Worm (Caenorhabditis elegans) whole organism, early embryonic: Measurements from ENCODE around the gene tre-5.
"Not testable (repeated sequence)": the region's sequence is repeated elsewhere in the genome, so short reads cannot be mapped to it uniquely, and the experiment has no call there.

Experiments
- B0310.2 ChIP-seq: sonication (generic microtip); optimal IDR thresholded peaks from 2 replicates; lab custom pipeline; 2016; ENCODE audit warnings: mild to moderate bottlenecking, missing genetic modification characterization, missing compliant biosample characterization
- F13C5.2 ChIP-seq: sonication (generic microtip); optimal IDR thresholded peaks from 2 replicates; lab custom pipeline; 2017; ENCODE audit warnings: mild to moderate bottlenecking, missing genetic modification characterization, inconsistent platforms, missing compliant biosample characterization
- aly-1 ChIP-seq: sonication (generic microtip); optimal IDR thresholded peaks from 2 replicates; lab custom pipeline; 2016; ENCODE audit warnings: missing genetic modification characterization, missing compliant biosample characterization
- ama-1 ChIP-seq: fragments of 150-350 bp; optimal IDR thresholded peaks from 2 replicates; lab custom pipeline; 2014
- ceh-13 ChIP-seq: fragments of 200-800 bp; sonication (Bioruptor generic); optimal IDR thresholded peaks from 2 replicates; lab custom pipeline; 2018; ENCODE audit warnings: mild to moderate bottlenecking, missing genetic modification characterization, missing compliant biosample characterization
- ceh-36 ChIP-seq: sonication (generic microtip); optimal IDR thresholded peaks from 2 replicates; lab custom pipeline; 2016; ENCODE audit warnings: missing genetic modification characterization, inconsistent platforms, missing compliant biosample characterization
- ets-7 ChIP-seq: sonication (generic microtip); optimal IDR thresholded peaks from 2 replicates; lab custom pipeline; 2016; ENCODE audit warnings: missing genotype, missing genetic modification characterization, missing compliant biosample characterization
- flt-1 ChIP-seq: fragments of 200-800 bp; sonication (Bioruptor generic); IDR thresholded peaks from 2 replicates; pipeline ENCODE4 v1.3.6; 2022; ENCODE audit warnings: missing genetic modification characterization, missing compliant biosample characterization
- hmbx-1 ChIP-seq: sonication (generic microtip); optimal IDR thresholded peaks from 2 replicates; lab custom pipeline; 2016; ENCODE audit warnings: mild to moderate bottlenecking, missing genetic modification characterization, missing compliant biosample characterization
- hmg-4 ChIP-seq: fragments of 200-800 bp; sonication (Bioruptor generic); optimal IDR thresholded peaks from 2 replicates; lab custom pipeline; 2018; ENCODE audit warnings: mild to moderate bottlenecking, missing genetic modification characterization, missing compliant biosample characterization
- hnd-1 ChIP-seq: sonication (generic microtip); optimal IDR thresholded peaks from 2 replicates; lab custom pipeline; 2016; ENCODE audit warnings: missing genetic modification characterization, missing compliant biosample characterization
- pes-1 ChIP-seq: fragments of 200-800 bp; sonication (Bioruptor generic); IDR thresholded peaks from 2 replicates; pipeline ENCODE4 v1.3.6; 2022; ENCODE audit warnings: missing genetic modification reagents, missing genetic modification characterization, missing compliant biosample characterization
- scrt-1 ChIP-seq: fragments of 200-800 bp; sonication (Bioruptor generic); IDR thresholded peaks from 2 replicates; pipeline ENCODE4 v1.3.6; 2022; ENCODE audit warnings: missing genetic modification characterization, missing compliant biosample characterization
- sea-1 ChIP-seq: fragments of 200-800 bp; sonication (Bioruptor generic); conservative IDR thresholded peaks from 2 replicates; pipeline ENCODE4 v1.3.6; 2022; ENCODE audit warnings: missing genetic modification characterization, missing compliant biosample characterization
- tbx-11 ChIP-seq: fragments of 200-800 bp; sonication (Bioruptor generic); IDR thresholded peaks from 2 replicates; pipeline ENCODE4 v1.3.6; 2022; ENCODE audit warnings: missing genetic modification characterization, missing compliant biosample characterization
- tbx-37 ChIP-seq: fragments of 200-800 bp; sonication (Bioruptor generic); conservative IDR thresholded peaks from 2 replicates; pipeline ENCODE4 v1.3.6; 2022; ENCODE audit warnings: missing genetic modification reagents, missing genetic modification characterization, missing compliant biosample characterization
- tra-4 ChIP-seq: sonication (generic microtip); optimal IDR thresholded peaks from 2 replicates; lab custom pipeline; 2017; ENCODE audit warnings: missing genetic modification characterization, missing compliant biosample characterization

The tre-5 gene

DNA sequence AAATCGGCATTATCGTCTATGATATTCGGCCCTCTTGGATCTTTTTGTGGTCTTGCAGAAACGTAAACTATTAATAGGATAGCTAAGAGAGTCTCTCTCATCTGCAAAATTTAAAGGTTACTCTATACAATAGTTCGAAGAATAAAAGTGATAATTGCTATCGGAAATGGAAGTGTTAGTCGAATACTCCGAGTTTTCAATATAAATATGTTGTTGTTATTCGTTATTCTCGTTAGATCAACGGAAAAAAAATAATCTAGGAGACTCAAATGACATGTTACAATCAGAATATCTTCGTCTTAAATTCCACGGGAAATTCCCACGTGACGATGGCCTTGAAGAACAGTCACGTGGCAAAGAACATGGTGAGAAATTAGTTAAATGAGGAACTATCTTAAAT, at the start of gene tre-5:
tre-5 (minus strand) TSS at position 101 of the 400 bp plus-strand sequence.
- TF ChIP-seq aly-1 (tag; lab: Kevin White, UChicago) (no peak), hmg-4 (GFP tag; lab: Kevin White, UChicago) (no peak), scrt-1 (GFP tag; lab: Robert Waterston, UW) (no peak), hnd-1 (tag; lab: Kevin White, UChicago) (no peak), pes-1 (GFP tag; lab: Robert Waterston, UW) (no peak), sea-1 (GFP tag; lab: Robert Waterston, UW) (no peak), hmbx-1 (tag; lab: Kevin White, UChicago) (no peak), ceh-36 (no peak), tra-4 (tag; lab: Kevin White, UChicago) (no peak), ceh-13 (GFP tag; lab: Kevin White, UChicago) (no peak), B0310.2 (tag; lab: Kevin White, UChicago) (no peak), tbx-37 (GFP tag; lab: Robert Waterston, UW) (no peak), tbx-11 (no peak), ets-7 (tag; lab: Kevin White, UChicago) (no peak), flt-1 (GFP tag; lab: Robert Waterston, UW) (no peak), F13C5.2 (tag; lab: Kevin White, UChicago) (no peak), ama-1 (lab: Kevin White, UChicago) (no peak)

DNA sequence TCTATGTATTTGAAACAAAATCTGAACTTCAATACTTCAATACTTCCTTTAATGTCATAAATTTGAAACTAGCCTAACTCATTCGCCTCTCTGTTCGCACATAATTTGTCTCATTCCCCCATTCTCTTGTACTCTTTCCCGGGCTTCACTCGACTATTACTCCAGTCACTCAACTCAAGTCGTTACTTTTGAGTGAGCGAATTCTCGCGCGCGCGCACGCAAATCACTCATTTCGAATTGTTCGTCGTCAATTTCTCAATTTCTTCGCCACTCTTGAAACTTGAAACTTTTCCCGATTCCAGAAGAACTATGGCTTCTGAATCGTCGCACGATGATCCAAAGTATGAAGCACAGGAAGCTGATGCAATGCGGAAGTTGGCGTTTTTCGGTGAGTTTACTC, 49.1 kb upstream of the tre-5 start, which contains the start of gene col-68:
col-68 (plus strand) TSS at position 301 of the 400 bp plus-strand sequence.
- TF ChIP-seq tbx-11: no peak
- TF ChIP-seq ceh-13 (GFP tag; lab: Kevin White, UChicago): no peak
- TF ChIP-seq ama-1 (lab: Kevin White, UChicago): no peak
- no peak for TF ChIP-seq B0310.2 (tag; lab: Kevin White, UChicago)
- TF ChIP-seq ceh-36: no peak
- no peak for TF ChIP-seq scrt-1 (GFP tag; lab: Robert Waterston, UW)
- no peak for TF ChIP-seq sea-1 (GFP tag; lab: Robert Waterston, UW)
- no peak for TF ChIP-seq hmbx-1 (tag; lab: Kevin White, UChicago)
- no peak for TF ChIP-seq hnd-1 (tag; lab: Kevin White, UChicago)
- no peak for TF ChIP-seq tra-4 (tag; lab: Kevin White, UChicago)
- no peak for TF ChIP-seq aly-1 (tag; lab: Kevin White, UChicago)
- no peak for TF ChIP-seq hmg-4 (GFP tag; lab: Kevin White, UChicago)
- TF ChIP-seq tbx-37 (GFP tag; lab: Robert Waterston, UW): no peak
- no peak for TF ChIP-seq ets-7 (tag; lab: Kevin White, UChicago)
- TF ChIP-seq pes-1 (GFP tag; lab: Robert Waterston, UW): no peak
- TF ChIP-seq flt-1 (GFP tag; lab: Robert Waterston, UW): no peak
- TF ChIP-seq F13C5.2 (tag; lab: Kevin White, UChicago): no peak

DNA sequence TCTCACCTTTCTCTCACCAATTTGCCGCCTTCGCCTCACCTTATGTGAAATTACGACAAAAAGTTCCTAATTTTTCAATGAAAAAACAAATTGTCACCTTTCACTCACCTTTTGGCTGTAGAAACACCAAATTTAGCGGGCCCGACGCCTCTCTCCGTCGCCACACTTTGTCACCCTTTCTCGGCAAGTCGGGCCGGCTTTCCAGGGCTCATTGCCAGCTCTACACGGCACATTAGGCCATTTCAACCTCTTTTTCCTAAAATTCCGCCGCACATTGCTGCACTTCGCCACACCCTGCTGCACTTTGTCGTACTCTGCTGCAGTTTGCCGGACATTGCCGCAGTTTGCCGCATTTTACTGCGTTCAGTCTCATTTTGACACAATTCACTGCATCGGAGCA, 46.1 kb upstream of the tre-5 start:
- TF ChIP-seq sea-1 (GFP tag; lab: Robert Waterston, UW) (0 out of 2 replicates have a peak, but pooled peaks have one; percentile 52), tbx-37 (GFP tag; lab: Robert Waterston, UW) (no peak)

DNA sequence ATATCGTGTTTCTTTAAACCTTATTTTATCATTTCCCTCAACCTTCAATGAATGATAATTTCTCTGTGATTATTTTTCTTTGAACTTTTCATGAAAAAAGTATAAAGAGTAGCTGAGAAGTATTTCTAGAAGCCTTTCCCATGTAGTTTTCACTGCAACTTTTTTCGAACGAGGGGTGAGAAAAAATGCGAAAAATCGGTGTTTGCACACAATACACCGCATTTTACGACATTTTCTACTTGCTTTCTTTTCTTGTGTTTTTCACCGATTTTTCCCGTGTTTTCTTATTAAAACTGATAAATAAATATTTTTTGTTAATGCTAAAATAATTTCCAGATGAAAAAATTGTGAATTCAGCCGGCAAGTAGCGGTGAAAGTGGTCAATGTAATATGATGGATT, 43.8 kb upstream of the tre-5 start, which contains the start of gene C50D2.10:
C50D2.10 (plus strand) TSS at position 245 of the 400 bp plus-strand sequence.
- TF ChIP-seq hmbx-1 (tag; lab: Kevin White, UChicago); ama-1 (lab: Kevin White, UChicago); ceh-13 (GFP tag; lab: Kevin White, UChicago): not testable (repeated sequence)

DNA sequence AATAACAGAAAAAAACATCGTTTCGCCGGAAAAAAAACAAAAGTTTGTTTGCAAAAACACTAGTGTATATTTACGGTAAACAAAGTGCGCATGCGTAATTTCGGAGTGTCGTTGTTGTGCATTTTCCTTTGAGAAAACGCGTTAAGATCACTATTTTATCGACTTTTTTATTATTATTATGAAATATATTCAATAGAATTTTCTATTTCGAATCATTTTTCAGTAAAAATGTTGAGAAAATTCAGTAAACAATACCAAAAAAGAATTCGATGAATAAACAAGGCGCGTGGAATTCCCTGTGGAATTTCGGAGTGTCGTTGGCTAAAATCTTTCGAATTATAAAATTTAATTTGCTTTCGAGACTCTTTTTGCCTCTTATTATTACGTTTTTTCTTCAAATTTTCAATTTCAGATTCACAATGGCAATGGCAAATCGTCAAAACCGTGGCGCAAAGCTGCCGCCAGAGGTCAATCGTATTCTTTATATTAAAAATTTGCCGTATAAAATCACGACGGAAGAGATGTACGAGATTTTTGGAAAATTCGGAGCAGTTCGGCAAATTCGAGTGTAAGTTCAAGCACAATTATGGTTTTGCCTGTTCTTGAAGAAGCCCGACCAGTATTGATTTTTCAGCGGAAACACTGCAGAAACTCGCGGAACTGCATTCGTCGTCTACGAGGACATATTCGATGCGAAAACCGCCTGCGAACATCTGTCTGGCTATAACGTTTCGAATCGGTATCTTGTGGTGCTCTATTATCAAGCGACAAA, 43.1 kb upstream of the tre-5 start, which contains the start of the genes luc-7L3 and sftb-6:
luc-7L3 (minus strand) TSS at position 36 of the 772 bp plus-strand sequence.
sftb-6 (plus strand) TSS at position 413 of the 772 bp plus-strand sequence.
- TF ChIP-seq scrt-1 (GFP tag; lab: Robert Waterston, UW) (no peak), B0310.2 (tag; lab: Kevin White, UChicago) (no peak), hmbx-1 (tag; lab: Kevin White, UChicago) (peak; percentile 40), F13C5.2 (tag; lab: Kevin White, UChicago) (peak; percentile 69)

DNA sequence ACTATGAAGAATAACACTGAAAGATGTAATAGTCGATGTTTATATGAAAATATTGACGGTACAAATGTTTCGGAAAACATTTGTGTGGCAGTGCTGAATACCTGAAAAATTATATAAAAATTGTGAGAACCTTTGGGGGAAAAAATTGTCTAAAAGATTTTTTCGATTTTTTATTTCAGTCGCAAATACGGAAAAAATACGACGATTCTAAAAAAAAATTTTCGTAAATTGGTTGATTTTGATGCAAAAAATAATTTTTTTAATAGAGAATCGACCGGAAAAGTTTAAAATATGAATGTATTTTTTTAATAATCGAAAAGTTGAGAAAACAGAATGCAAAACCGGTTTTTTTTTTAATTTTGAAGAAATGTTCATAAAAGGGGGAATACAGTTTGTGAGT, 40.1 kb upstream of the tre-5 start, which contains the start of gene C50D2.7:
C50D2.7 (minus strand) TSS at position 101 of the 400 bp plus-strand sequence.
- TF ChIP-seq scrt-1 (GFP tag; lab: Robert Waterston, UW) (no peak), aly-1 (tag; lab: Kevin White, UChicago) (no peak), ama-1 (lab: Kevin White, UChicago) (no peak), tbx-37 (GFP tag; lab: Robert Waterston, UW) (no peak), pes-1 (GFP tag; lab: Robert Waterston, UW) (no peak), F13C5.2 (tag; lab: Kevin White, UChicago) (no peak), sea-1 (GFP tag; lab: Robert Waterston, UW) (no peak), B0310.2 (tag; lab: Kevin White, UChicago) (no peak), hmbx-1 (tag; lab: Kevin White, UChicago) (no peak), hmg-4 (GFP tag; lab: Kevin White, UChicago) (no peak), ceh-36 (no peak)

DNA sequence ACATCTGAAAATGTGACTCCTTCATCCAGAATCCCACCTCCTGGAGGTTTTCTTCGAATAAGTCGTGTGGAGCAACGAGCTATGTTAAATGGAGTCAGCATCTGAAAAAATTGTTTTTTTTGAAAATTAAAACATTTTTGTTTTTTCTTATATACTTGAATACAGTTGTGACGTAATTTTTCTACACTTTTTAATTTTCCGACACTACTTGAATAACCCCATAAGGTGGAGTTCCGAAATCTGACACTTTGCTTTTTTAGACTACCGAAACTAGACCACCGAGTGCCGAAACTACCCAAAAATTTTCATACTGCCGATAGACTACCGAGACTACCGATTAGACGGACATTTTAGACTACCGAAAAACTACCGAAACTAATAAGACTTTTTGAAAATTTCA, 36.3 kb upstream of the tre-5 start, which contains the start of gene mcat-1:
mcat-1 (minus strand) TSS at position 101 of the 400 bp plus-strand sequence.
- no peak for TF ChIP-seq B0310.2 (tag; lab: Kevin White, UChicago)
- no peak for TF ChIP-seq ceh-36
- no peak for TF ChIP-seq hmg-4 (GFP tag; lab: Kevin White, UChicago)
- TF ChIP-seq aly-1 (tag; lab: Kevin White, UChicago): no peak
- TF ChIP-seq tbx-37 (GFP tag; lab: Robert Waterston, UW): no peak
- TF ChIP-seq flt-1 (GFP tag; lab: Robert Waterston, UW): no peak
- no peak for TF ChIP-seq tra-4 (tag; lab: Kevin White, UChicago)
- no peak for TF ChIP-seq hmbx-1 (tag; lab: Kevin White, UChicago)
- TF ChIP-seq pes-1 (GFP tag; lab: Robert Waterston, UW): no peak
- TF ChIP-seq ama-1 (lab: Kevin White, UChicago): no peak
- no peak for TF ChIP-seq ceh-13 (GFP tag; lab: Kevin White, UChicago)
- no peak for TF ChIP-seq scrt-1 (GFP tag; lab: Robert Waterston, UW)
- no peak for TF ChIP-seq tbx-11
- no peak for TF ChIP-seq ets-7 (tag; lab: Kevin White, UChicago)
- TF ChIP-seq hnd-1 (tag; lab: Kevin White, UChicago): no peak
- TF ChIP-seq sea-1 (GFP tag; lab: Robert Waterston, UW): no peak
- no peak for TF ChIP-seq F13C5.2 (tag; lab: Kevin White, UChicago)
